Worm (Caenorhabditis elegans) whole organism, L4 larva: ENCODE data around the gene C13F10.6.

Experiments
- D1046.2 ChIP-seq: fragments of 200-800 bp; sonication (Bioruptor generic); IDR thresholded peaks from 2 replicates; pipeline ENCODE4 v1.3.6; 2022; ENCODE audit warnings: missing genetic modification characterization, missing compliant biosample characterization
- F49E8.2 ChIP-seq: sonication (generic microtip); optimal IDR thresholded peaks from 2 replicates; lab custom pipeline; 2016; ENCODE audit warnings: missing compliant biosample characterization, mild to moderate bottlenecking, missing genetic modification characterization, borderline replicate concordance
- T26A8.4 ChIP-seq: fragments of 200-800 bp; sonication (Bioruptor generic); IDR thresholded peaks from 2 replicates; pipeline ENCODE4 v1.3.6; 2022; ENCODE audit warnings: missing genetic modification characterization, missing compliant biosample characterization
- Y105C5A.15 ChIP-seq: fragments of 200-800 bp; sonication (Bioruptor generic); IDR thresholded peaks from 2 replicates; pipeline ENCODE4 v1.3.6; 2022; ENCODE audit warnings: missing genetic modification characterization, missing compliant biosample characterization
- ZK337.2 ChIP-seq: fragments of 200-800 bp; sonication (Bioruptor generic); IDR thresholded peaks from 2 replicates; pipeline ENCODE4 v1.3.6; 2022; ENCODE audit warnings: missing genetic modification reagents, missing genetic modification characterization, missing compliant biosample characterization
- ZK546.5 ChIP-seq, 2 experiments: sonication (generic microtip); optimal IDR thresholded peaks; 2 replicates each; lab custom pipeline; 2017; ENCODE audit warnings: missing biosample characterization in 2 of 2, missing genetic modification characterization in 2 of 2
- aha-1 ChIP-seq: fragments of 150-350 bp; peaks from one replicate; lab custom pipeline; 2014; ENCODE audit warnings: missing biosample characterization, missing genetic modification characterization
- attf-4 ChIP-seq: sonication (generic microtip); optimal IDR thresholded peaks from 3 replicates; lab custom pipeline; 2017; ENCODE audit warnings: missing biosample characterization, missing genetic modification characterization
- ceh-28 ChIP-seq: fragments of 150-350 bp; optimal IDR thresholded peaks from 2 replicates; lab custom pipeline; 2014; ENCODE audit warnings: missing biosample characterization, missing genetic modification reagents, missing genetic modification characterization
- ceh-44 ChIP-seq: fragments of 200-800 bp; sonication (Bioruptor generic); IDR thresholded peaks from 2 replicates; pipeline ENCODE4 v1.3.6; 2022; ENCODE audit warnings: missing genetic modification reagents, missing genetic modification characterization, missing compliant biosample characterization
- cey-2 ChIP-seq: sonication (generic microtip); optimal IDR thresholded peaks from 3 replicates; lab custom pipeline; 2017; ENCODE audit warnings: missing genetic modification characterization, mild to moderate bottlenecking, missing compliant biosample characterization, antibody characterized with exemption, borderline replicate concordance; ENCODE audit not compliant: insufficient read depth
- ctbp-1 ChIP-seq: fragments of 200-800 bp; sonication (Bioruptor generic); IDR thresholded peaks from 2 replicates; pipeline ENCODE4 v1.3.6; 2022; ENCODE audit warnings: missing genetic modification reagents, missing genetic modification characterization, missing compliant biosample characterization
- daf-16 ChIP-seq, 3 experiments: sonication (generic microtip); optimal IDR thresholded peaks; 2 replicates each; lab custom pipeline; 2016 to 2017; ENCODE audit warnings: missing genetic modification characterization in 3 of 3, missing genetic modification reagents in 3 of 3, mild to moderate bottlenecking in 2 of 3, missing compliant biosample characterization in 2 of 3, missing biosample characterization in 1 of 3, moderate library complexity in 1 of 3
- dmd-6 ChIP-seq: fragments of 200-800 bp; sonication (Bioruptor generic); IDR thresholded peaks from 2 replicates; pipeline ENCODE4 v1.3.6; 2022; ENCODE audit warnings: missing genetic modification reagents, missing genetic modification characterization, missing compliant biosample characterization
- dpl-1 ChIP-seq: fragments of 150-350 bp; optimal IDR thresholded peaks from 2 replicates; lab custom pipeline; 2014; ENCODE audit warnings: missing biosample characterization, missing genetic modification reagents, missing genetic modification characterization
- egl-27 ChIP-seq: sonication (generic microtip); optimal IDR thresholded peaks from 3 replicates; lab custom pipeline; 2017; ENCODE audit warnings: missing biosample characterization, missing genetic modification reagents, missing genetic modification characterization
- fos-1 ChIP-seq: fragments of 150-350 bp; optimal IDR thresholded peaks from 2 replicates; lab custom pipeline; 2014; ENCODE audit warnings: missing biosample characterization, missing genetic modification characterization
- gei-8 ChIP-seq: fragments of 200-800 bp; sonication (Bioruptor generic); optimal IDR thresholded peaks from 2 replicates; lab custom pipeline; 2018; ENCODE audit warnings: mild to moderate bottlenecking, missing genetic modification characterization, missing compliant biosample characterization
- hmg-1.1 ChIP-seq: fragments of 200-800 bp; sonication (Bioruptor generic); IDR thresholded peaks from 2 replicates; pipeline ENCODE4 v1.3.6; 2022; ENCODE audit warnings: missing genetic modification reagents, missing genetic modification characterization, missing compliant biosample characterization
- lin-15B ChIP-seq: fragments of 150-350 bp; sonication (generic microtip); optimal IDR thresholded peaks from 3 replicates; lab custom pipeline; 2014; ENCODE audit warnings: missing biosample characterization, missing genetic modification characterization
- lin-29 ChIP-seq: fragments of 200-800 bp; sonication (Bioruptor generic); IDR thresholded peaks from 2 replicates; pipeline ENCODE4 v1.3.6; 2022; ENCODE audit warnings: missing genetic modification reagents, missing genetic modification characterization, missing compliant biosample characterization
- mep-1 ChIP-seq: fragments of 150-350 bp; sonication (generic microtip); optimal IDR thresholded peaks from 3 replicates; lab custom pipeline; 2014; ENCODE audit warnings: missing biosample characterization, missing genetic modification characterization
- mxl-2 ChIP-seq: fragments of 200-800 bp; sonication (Bioruptor generic); conservative IDR thresholded peaks from 2 replicates; pipeline ENCODE4 v1.3.6; 2022; ENCODE audit warnings: missing genetic modification reagents, missing genetic modification characterization, missing compliant biosample characterization
- nhr-102 ChIP-seq: sonication (generic microtip); optimal IDR thresholded peaks from 2 replicates; lab custom pipeline; 2016; ENCODE audit warnings: mild to moderate bottlenecking, missing genetic modification characterization, moderate library complexity, missing compliant biosample characterization
- nhr-41 ChIP-seq: fragments of 200-800 bp; sonication (Bioruptor generic); IDR thresholded peaks from 2 replicates; pipeline ENCODE4 v1.3.6; 2022; ENCODE audit warnings: missing genetic modification reagents, missing genetic modification characterization, missing compliant biosample characterization
- nhr-77 ChIP-seq: fragments of 150-350 bp; optimal IDR thresholded peaks from 2 replicates; lab custom pipeline; 2014; ENCODE audit warnings: missing biosample characterization, missing genetic modification characterization
- php-3 ChIP-seq: fragments of 200-800 bp; sonication (Bioruptor generic); IDR thresholded peaks from 2 replicates; pipeline ENCODE4 v1.3.6; 2022; ENCODE audit warnings: missing genetic modification reagents, missing genetic modification characterization, missing compliant biosample characterization
- sdz-12 ChIP-seq: fragments of 200-800 bp; sonication (Bioruptor generic); optimal IDR thresholded peaks from 2 replicates; lab custom pipeline; 2018; ENCODE audit warnings: mild to moderate bottlenecking, missing genetic modification characterization, missing compliant biosample characterization
- set-16 ChIP-seq: fragments of 200-800 bp; sonication (Bioruptor generic); IDR thresholded peaks from 2 replicates; pipeline ENCODE4 v1.3.6; 2022; ENCODE audit warnings: missing genetic modification reagents, missing genetic modification characterization, missing compliant biosample characterization
- snpc-1.2 ChIP-seq: fragments of 200-800 bp; sonication (Bioruptor generic); IDR thresholded peaks from 2 replicates; pipeline ENCODE4 v1.3.6; 2022; ENCODE audit warnings: missing genetic modification reagents, missing genetic modification characterization, missing compliant biosample characterization
- snpc-4 ChIP-seq: fragments of 150-350 bp; optimal IDR thresholded peaks from 2 replicates; lab custom pipeline; 2014; ENCODE audit warnings: missing biosample characterization, missing genetic modification characterization
- spr-1 ChIP-seq: sonication (generic microtip); optimal IDR thresholded peaks from 2 replicates; lab custom pipeline; 2016; ENCODE audit warnings: mild to moderate bottlenecking, missing genetic modification characterization, missing compliant biosample characterization
- spr-3 ChIP-seq: fragments of 200-800 bp; sonication (Bioruptor generic); optimal IDR thresholded peaks from 2 replicates; lab custom pipeline; 2018; ENCODE audit warnings: mild to moderate bottlenecking, missing genetic modification characterization, missing compliant biosample characterization
- tra-1 ChIP-seq: fragments of 200-800 bp; sonication (Bioruptor generic); IDR thresholded peaks from 2 replicates; pipeline ENCODE4 v1.3.6; 2022; ENCODE audit warnings: missing genetic modification reagents, missing genetic modification characterization, missing compliant biosample characterization
- unc-39 ChIP-seq: sonication (generic microtip); optimal IDR thresholded peaks from 2 replicates; lab custom pipeline; 2017; ENCODE audit warnings: missing biosample characterization, missing genetic modification characterization
- unc-62 ChIP-seq, 3 experiments: fragments of 150-350 bp in 1 of 3; sonication (generic microtip); optimal IDR thresholded peaks in 2 of 3; peaks in 1 of 3; 1 replicate in 1 of 3; 2 replicates in 2 of 3; lab custom pipeline; 2014 to 2017; ENCODE audit warnings: missing biosample characterization in 3 of 3, missing genetic modification characterization in 3 of 3, missing genetic modification reagents in 3 of 3, missing genotype in 1 of 3
- zfp-2 ChIP-seq: sonication (generic microtip); optimal IDR thresholded peaks from 2 replicates; lab custom pipeline; 2016; ENCODE audit warnings: mild to moderate bottlenecking, missing genetic modification characterization, missing compliant biosample characterization
- zfp-3 ChIP-seq: fragments of 200-800 bp; sonication (Bioruptor generic); conservative IDR thresholded peaks from 2 replicates; pipeline ENCODE4 v1.3.6; 2022; ENCODE audit warnings: missing genetic modification reagents, missing genetic modification characterization, missing compliant biosample characterization
- zip-2 ChIP-seq: fragments of 150-350 bp; optimal IDR thresholded peaks from 2 replicates; lab custom pipeline; 2014; ENCODE audit warnings: missing biosample characterization, missing genetic modification characterization

The C13F10.6 gene

ce11 chrV:7214802-7215201 lies 6.0 kb downstream of the C13F10.6 start, which contains the start of gene soap-1:
soap-1 (minus strand) TSS chrV:7214902.
- no peak for TF ChIP-seq fos-1 (tag; lab: Kevin White, UChicago)
- no peak for TF ChIP-seq lin-29
- no peak for TF ChIP-seq sdz-12 (GFP tag; lab: Kevin White, UChicago)
- no peak for TF ChIP-seq D1046.2 (GFP tag; lab: Robert Waterston, UW)
- no peak for TF ChIP-seq hmg-1.1 (GFP tag; lab: Robert Waterston, UW)
- TF ChIP-seq egl-27, result no peak
- no peak for TF ChIP-seq dpl-1 (GFP tag; lab: Kevin White, UChicago)
- TF ChIP-seq zfp-2 (tag; lab: Kevin White, UChicago), result no peak
- TF ChIP-seq tra-1 (GFP tag; lab: Robert Waterston, UW), result no peak

DNA sequence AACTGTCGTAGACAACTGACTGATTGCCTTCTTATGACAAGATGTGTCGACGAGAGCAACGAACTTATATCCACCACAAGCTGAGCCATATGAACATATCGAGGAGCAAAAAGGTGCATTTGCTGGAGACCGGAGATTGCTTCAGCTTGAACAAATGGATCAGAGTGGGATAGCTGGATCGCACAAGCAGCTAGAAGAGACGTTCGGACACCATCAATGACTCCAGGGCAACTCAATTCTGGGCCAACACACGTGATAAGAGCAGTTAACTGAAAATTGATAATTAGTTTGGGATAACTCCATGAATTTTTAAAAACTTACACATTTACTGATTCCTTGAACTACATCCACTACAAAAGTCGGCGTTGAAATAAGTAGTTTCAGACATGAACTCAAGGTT lies 11.8 kb downstream of the C13F10.6 start:
- TF ChIP-seq dmd-6 (GFP tag; lab: Robert Waterston, UW) (no peak), unc-62 (GFP tag; optimal IDR thresholded peaks at IDR 0.05 in 1 of 2; lab: Kevin White, UChicago) (peak in 1 of 2 experiments; percentile 63), unc-62 (tag; optimal IDR thresholded peaks at IDR 0.05; lab: Kevin White, UChicago) (no peak)

DNA sequence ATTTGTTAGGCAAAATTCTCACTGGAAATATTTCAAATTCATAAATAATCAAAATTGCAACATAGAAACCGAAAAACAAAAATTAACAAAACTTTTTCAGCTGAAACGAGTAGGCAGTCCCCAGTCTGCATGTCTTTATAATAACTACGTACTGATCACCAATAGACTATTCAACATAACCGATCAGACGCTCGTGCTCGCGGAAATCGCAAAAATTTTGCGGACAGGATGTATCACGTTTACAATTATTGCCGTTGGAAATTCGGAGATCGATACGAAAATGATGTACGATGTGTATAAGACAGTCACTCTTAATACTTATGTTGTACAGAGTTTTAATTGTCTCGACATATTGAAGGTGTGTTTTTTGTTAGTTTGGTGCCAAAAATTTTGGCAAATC lies 19.5 kb downstream of the C13F10.6 start:
- no peak for TF ChIP-seq snpc-4 (tag; lab: Kevin White, UChicago)
- TF ChIP-seq unc-62 (GFP tag; optimal IDR thresholded peaks at IDR 0.05 in 1 of 2; lab: Kevin White, UChicago), result peak in 1 of 2 experiments; percentile 94
- no peak for TF ChIP-seq unc-62 (tag; optimal IDR thresholded peaks at IDR 0.05; lab: Kevin White, UChicago)
- TF ChIP-seq, all 104 proteins: peak for 1

DNA sequence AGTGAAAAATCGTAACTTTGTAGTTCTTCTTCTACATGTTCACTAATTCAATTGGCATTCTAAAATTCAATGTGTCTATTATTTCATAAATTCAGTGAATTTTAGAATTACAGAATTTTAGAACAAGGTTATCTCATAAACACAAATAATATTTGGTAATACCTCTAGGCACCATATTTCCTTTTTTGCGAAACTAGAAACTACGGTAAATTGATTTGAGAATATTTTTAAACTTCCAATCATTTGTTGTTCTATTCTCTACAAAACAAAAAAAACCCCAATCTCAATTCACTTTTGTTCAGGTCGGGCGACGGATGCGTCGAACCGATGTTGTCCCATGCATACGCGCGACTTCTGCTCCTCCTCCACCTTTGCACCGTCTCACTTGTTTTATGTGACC lies 20.9 kb downstream of the C13F10.6 start, which contains the start of gene F09G2.1:
Gene F09G2.1 (plus strand): TSS at position 301 of the 400 bp plus-strand sequence.
- TF ChIP-seq daf-16 (GFP tag; optimal IDR thresholded peaks at IDR 0.05; lab: Kevin White, UChicago) (no peak), daf-16 (tag; optimal IDR thresholded peaks at IDR 0.05; lab: Kevin White, UChicago) (peak; percentile 9), mep-1 (no peak)

DNA sequence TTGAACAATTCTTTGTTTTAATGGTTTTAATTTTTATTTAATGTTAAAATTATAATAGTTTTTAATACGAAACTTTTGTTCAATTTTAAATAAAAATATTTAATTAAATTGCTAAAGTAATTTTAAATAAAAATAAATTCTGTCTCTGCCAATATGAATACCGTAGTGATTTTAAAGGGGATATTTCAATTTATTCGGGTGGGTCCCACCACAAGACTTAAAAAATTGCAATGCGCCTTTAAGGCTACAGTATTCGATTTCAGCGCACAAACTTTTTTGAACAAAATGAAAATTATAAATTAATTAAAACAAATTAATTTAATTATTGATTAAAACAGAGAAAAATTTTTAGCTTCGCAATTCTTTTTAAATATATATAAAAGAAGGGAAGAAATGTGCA lies 21.8 kb downstream of the C13F10.6 start:
- no peak for TF ChIP-seq cey-2 (tag; lab: Kevin White, UChicago)
- no peak for TF ChIP-seq zfp-3 (GFP tag; lab: Robert Waterston, UW)
- TF ChIP-seq F49E8.2 (tag; lab: Kevin White, UChicago), result peak; percentile 36
- TF ChIP-seq snpc-1.2, result peak; percentile 53; the same call in 1 of the 2 replicates

ce11 chrV:7198403-7198802 lies 22.4 kb downstream of the C13F10.6 start:
- TF ChIP-seq unc-39 (tag; lab: Kevin White, UChicago), result no peak
- no peak for TF ChIP-seq attf-4 (tag; lab: Kevin White, UChicago)
- no peak for TF ChIP-seq lin-15B (tag; lab: Kevin White, UChicago)
- no peak for TF ChIP-seq snpc-1.2
- TF ChIP-seq gei-8, result peak; percentile 23
- TF ChIP-seq dpl-1 (GFP tag; lab: Kevin White, UChicago), result no peak
- TF ChIP-seq nhr-77, result peak; percentile 39
- no peak for TF ChIP-seq ZK337.2 (GFP tag; lab: Robert Waterston, UW)
- no peak for TF ChIP-seq set-16 (GFP tag; lab: Robert Waterston, UW)
- no peak for TF ChIP-seq Y105C5A.15 (GFP tag; lab: Robert Waterston, UW)
- no peak for TF ChIP-seq spr-1 (tag; lab: Kevin White, UChicago)
- no peak for TF ChIP-seq zip-2 (tag; lab: Kevin White, UChicago)
- TF ChIP-seq T26A8.4 (GFP tag; lab: Robert Waterston, UW), result 0 out of 2 replicates have a peak, but pooled peaks have one; percentile 37
- no peak for TF ChIP-seq D1046.2 (GFP tag; lab: Robert Waterston, UW)
- 0 out of 2 replicates have a peak, but pooled peaks have one; percentile 45 for TF ChIP-seq nhr-41 (GFP tag; lab: Robert Waterston, UW)
- peak; percentile 63 for TF ChIP-seq nhr-102 (tag; lab: Kevin White, UChicago)
- TF ChIP-seq aha-1, result peak; percentile 66
- TF ChIP-seq php-3 (GFP tag; lab: Robert Waterston, UW), result peak; percentile 58
- TF ChIP-seq mxl-2, result no peak; the same call in 1 of the 2 replicates
- 0 out of 2 replicates have a peak, but pooled peaks have one; percentile 15 for TF ChIP-seq hmg-1.1 (GFP tag; lab: Robert Waterston, UW)
- no peak for TF ChIP-seq ceh-28 (tag; lab: Kevin White, UChicago)
- TF ChIP-seq zfp-2 (tag; lab: Kevin White, UChicago), result no peak
- TF ChIP-seq spr-3 (GFP tag; lab: Kevin White, UChicago), result no peak
- no peak for TF ChIP-seq ctbp-1 (GFP tag; lab: Robert Waterston, UW)
- no peak for TF ChIP-seq ceh-44 (GFP tag; lab: Robert Waterston, UW)
- no peak for TF ChIP-seq ZK546.5 (tag; optimal IDR thresholded peaks at IDR 0.05; lab: Kevin White, UChicago)
- no peak for TF ChIP-seq zfp-3 (GFP tag; lab: Robert Waterston, UW)
- TF ChIP-seq egl-27, result no peak
